Worm (Caenorhabditis elegans) whole organism, L4/young adult: Measurements from ENCODE around the gene C28D4.7.

Source experiments
- W03F9.2 ChIP-seq: fragments of 150-350 bp; optimal IDR thresholded peaks from 2 replicates; lab custom pipeline; 2014; ENCODE audit warnings: missing biosample characterization, missing genetic modification characterization
- dao-5 ChIP-seq: sonication (generic microtip); optimal IDR thresholded peaks from 2 replicates; lab custom pipeline; 2016; ENCODE audit warnings: missing genotype, missing genetic modification characterization, moderate library complexity, missing compliant biosample characterization
- him-1 ChIP-seq: sonication (generic microtip); optimal IDR thresholded peaks from 2 replicates; lab custom pipeline; 2016; ENCODE audit warnings: missing genotype, missing genetic modification reagents, missing genetic modification characterization, missing compliant biosample characterization

- TF ChIP-seq him-1 (tag; lab: Kevin White, UChicago) (no peak), dao-5 (tag; lab: Kevin White, UChicago) (no peak), W03F9.2 (tag; lab: Kevin White, UChicago) (no peak)
Measured at ce11 chrIV:9725468-9725985, 17.4 kb downstream of the C28D4.7 start.
